Worm (Caenorhabditis elegans): ENCODE results near the gene clec-265.

DNA sequence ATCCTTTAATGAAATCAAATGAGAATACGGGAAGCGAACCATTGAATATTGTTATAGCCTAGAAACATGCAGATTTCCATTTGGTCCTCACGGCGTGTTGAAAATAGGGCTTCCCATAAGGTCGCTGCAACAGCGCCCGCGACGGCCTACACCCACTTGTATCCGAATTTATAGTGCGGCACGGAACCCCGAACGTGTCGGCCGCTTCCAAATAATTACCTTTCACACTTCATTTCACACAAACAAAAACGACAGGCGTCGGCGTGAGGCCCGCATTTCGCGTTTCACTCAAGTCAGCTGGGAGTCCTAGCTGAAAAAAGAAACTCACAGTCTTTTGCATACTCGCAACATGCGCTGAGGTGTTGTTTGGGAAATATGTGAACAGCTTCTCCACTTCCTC lies 1.9 kb downstream of the clec-265 start:
- TF ChIP-seq ztf-28 (GFP tag; IDR thresholded peaks at IDR 0.05) (no peak), F57A8.1 (GFP tag; optimal IDR thresholded peaks at IDR 0.05) (no peak), snpc-4 (GFP tag; optimal IDR thresholded peaks at IDR 0.05) (no peak), snpc-4 (tag; optimal IDR thresholded peaks at IDR 0.05) (peak in 2 of 4 experiments; percentile 61 to 80), die-1 (tag; optimal IDR thresholded peaks at IDR 0.05) (no peak), unc-130 (GFP tag; optimal IDR thresholded peaks at IDR 0.05) (no peak), pbrm-1 (GFP tag; IDR thresholded peaks at IDR 0.05) (no peak), K11D2.4 (GFP tag; IDR thresholded peaks at IDR 0.05) (no peak)

Data from whole organism, young adult.